Worm (Caenorhabditis elegans): ENCODE measurements around the gene Y17G9B.8.

Gene Y17G9B.8

ce11 chrIV:4807219-4807618 is 48.6 kb upstream of the Y17G9B.8 start, which contains the start of gene H06H21.11:
TSS of gene H06H21.11 (minus strand) at chrIV:4807319.
- TF ChIP-seq hrde-1 (tag; optimal IDR thresholded peaks at IDR 0.05; ENCODE audit: borderline replicate concordance) (peak; percentile 22), snpc-4 (GFP tag; optimal IDR thresholded peaks at IDR 0.05) (no peak), snpc-4 (tag; optimal IDR thresholded peaks at IDR 0.05) (peak in 1 of 4 experiments; percentile 42), ztf-18 (tag; optimal IDR thresholded peaks at IDR 0.05) (no peak)

- TF ChIP-seq ekl-4 (GFP tag; IDR thresholded peaks at IDR 0.05) (0 out of 2 replicates have a peak, but pooled peaks have one; percentile 20), hrde-1 (tag; optimal IDR thresholded peaks at IDR 0.05; ENCODE audit: borderline replicate concordance) (peak; percentile 23), lsl-1 (GFP tag; optimal IDR thresholded peaks at IDR 0.05) (no peak), K11D2.4 (GFP tag; IDR thresholded peaks at IDR 0.05) (no peak), lir-1 (GFP tag; conservative IDR thresholded peaks at IDR 0.05) (no peak)
These were observed 47.8 kb upstream of the Y17G9B.8 start, which contains the start of gene dpf-5 for ce11 chrIV:4806486-4806885. TSS of gene dpf-5 (minus strand) at chrIV:4806586.

ce11 chrIV:4802494-4802893 is 43.9 kb upstream of the Y17G9B.8 start, which contains the start of gene dpf-7:
TSS of gene dpf-7 (minus strand) at chrIV:4802594.
- no peak for TF ChIP-seq ceh-27 (GFP tag; optimal IDR thresholded peaks at IDR 0.05)
- no peak for TF ChIP-seq B0261.1 (tag; optimal IDR thresholded peaks at IDR 0.05)
- no peak for TF ChIP-seq ccch-3 (GFP tag; optimal IDR thresholded peaks at IDR 0.05)
- TF ChIP-seq madf-6 (GFP tag; IDR thresholded peaks at IDR 0.05) = no peak
- no peak for TF ChIP-seq aptf-3 (GFP tag; IDR thresholded peaks at IDR 0.05)
- TF ChIP-seq lsl-1 (GFP tag; optimal IDR thresholded peaks at IDR 0.05) = no peak
- no peak for TF ChIP-seq F57A8.1 (GFP tag; optimal IDR thresholded peaks at IDR 0.05)

ce11 chrIV:4799114-4799513 is 40.5 kb upstream of the Y17G9B.8 start, which contains the start of gene eor-1:
TSS of gene eor-1 (minus strand) at chrIV:4799178.
- TF ChIP-seq snpc-3.4 (tag; optimal IDR thresholded peaks at IDR 0.05) (peak; percentile 27), let-607 (tag; optimal IDR thresholded peaks at IDR 0.05) (no peak), athp-1 (tag; optimal IDR thresholded peaks at IDR 0.05) (no peak), lin-40 (tag; optimal IDR thresholded peaks at IDR 0.05) (peak; percentile 3), nfya-2 (GFP tag; IDR thresholded peaks at IDR 0.05) (no peak), ama-1 (optimal IDR thresholded peaks at IDR 0.05) (no peak), ama-1 (GFP tag; optimal IDR thresholded peaks at IDR 0.05) (peak in 1 of 2 experiments; percentile 44), attf-5 (GFP tag; optimal IDR thresholded peaks at IDR 0.05) (peak; percentile 40), snpc-4 (GFP tag; optimal IDR thresholded peaks at IDR 0.05) (peak; percentile 15), snpc-4 (tag; optimal IDR thresholded peaks at IDR 0.05) (peak in 2 of 4 experiments; percentile 6 to 58), mcd-1 (GFP tag; IDR thresholded peaks at IDR 0.05) (peak; percentile 79)

ce11 chrIV:4795111-4795510 is 36.5 kb upstream of the Y17G9B.8 start:
- TF ChIP-seq Y53F4B.3 (GFP tag; IDR thresholded peaks at IDR 0.05) (no peak), hmg-1.2 (GFP tag; IDR thresholded peaks at IDR 0.05) (0 out of 2 replicates have a peak, but pooled peaks have one; percentile 9), attf-5 (GFP tag; optimal IDR thresholded peaks at IDR 0.05) (no peak)

ce11 chrIV:4789445-4789844 is 30.8 kb upstream of the Y17G9B.8 start, which contains the start of gene R11E3.1:
TSS of gene R11E3.1 (plus strand) at chrIV:4789745.
- TF ChIP-seq F23B12.7 (tag; optimal IDR thresholded peaks at IDR 0.05; ENCODE audit: insufficient read depth) (no peak), mes-4 (tag; optimal IDR thresholded peaks at IDR 0.05) (no peak), egrh-3 (GFP tag; IDR thresholded peaks at IDR 0.05) (no peak), athp-1 (tag; optimal IDR thresholded peaks at IDR 0.05) (no peak), somi-1 (GFP tag; optimal IDR thresholded peaks at IDR 0.05) (no peak), lag-1 (GFP tag; IDR thresholded peaks at IDR 0.05) (no peak), lin-35 (GFP tag; optimal IDR thresholded peaks at IDR 0.05) (no peak), hlh-26 (GFP tag; conservative IDR thresholded peaks at IDR 0.05) (no peak), F37B4.10 (GFP tag; IDR thresholded peaks at IDR 0.05) (no peak), ceh-100 (GFP tag; IDR thresholded peaks at IDR 0.05) (no peak), madf-6 (GFP tag; IDR thresholded peaks at IDR 0.05) (no peak), pha-4 (tag; optimal IDR thresholded peaks at IDR 0.05) (no peak), snpc-1.3 (tag; optimal IDR thresholded peaks at IDR 0.05; ENCODE audit: insufficient read depth) (no peak), let-607 (tag; optimal IDR thresholded peaks at IDR 0.05) (no peak), let-526 (GFP tag; IDR thresholded peaks at IDR 0.05) (no peak), ceh-91 (GFP tag; IDR thresholded peaks at IDR 0.05) (no peak), T26A5.8 (tag; optimal IDR thresholded peaks at IDR 0.05) (no peak)

Measured in whole organism, young adult.